Fruit fly (Drosophila melanogaster): Measurements from ENCODE around the gene Ugt307A1.

Gene Ugt307A1

DNA sequence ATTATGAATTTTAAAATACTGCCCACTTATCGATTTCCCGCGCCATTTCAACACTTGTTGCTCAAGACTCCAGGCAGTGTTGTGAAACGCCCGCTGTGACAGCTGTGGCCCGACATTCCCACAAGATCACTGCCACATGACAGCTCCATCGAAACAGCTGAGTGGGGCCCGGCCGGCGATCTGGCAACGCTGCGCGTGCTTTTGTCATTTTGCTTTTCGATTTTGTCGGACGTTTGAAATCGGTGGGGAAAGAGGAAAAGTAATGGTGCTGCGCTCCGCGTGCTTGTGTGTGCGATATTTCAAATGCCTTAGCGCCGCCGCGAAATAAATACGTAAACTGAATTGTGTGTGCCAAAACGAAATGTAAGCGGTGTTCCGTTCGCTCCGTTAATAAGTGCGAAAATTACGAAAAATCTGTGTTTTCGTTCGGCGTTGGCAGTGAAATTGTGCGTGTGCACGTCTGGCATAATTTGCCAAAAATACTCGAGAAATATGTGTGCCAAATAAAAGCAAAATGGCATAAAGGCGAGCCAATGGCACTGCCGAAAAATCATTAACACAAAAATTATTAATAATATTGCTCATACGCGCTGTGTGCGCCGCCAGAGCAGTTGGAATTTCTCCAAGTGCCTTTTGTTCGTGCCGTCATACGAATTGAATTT is 25.5 kb upstream of the Ugt307A1 start (continued):
- TF ChIP-seq ind (GFP tag; optimal IDR thresholded peaks at IDR 0.05) (peak; percentile 4), croc (GFP tag; conservative IDR thresholded peaks at IDR 0.05) (no peak), CG43689 (GFP tag; IDR thresholded peaks at IDR 0.05) (no peak), CG1832 (GFP tag; optimal IDR thresholded peaks at IDR 0.05) (no peak), ac (GFP tag; optimal IDR thresholded peaks at IDR 0.05) (no peak), ranshi (GFP tag; IDR thresholded peaks at IDR 0.05) (peak; percentile 49), Hsf (GFP tag; optimal IDR thresholded peaks at IDR 0.05) (no peak), sima (GFP tag; optimal IDR thresholded peaks at IDR 0.05) (no peak), CG3065 (GFP tag; optimal IDR thresholded peaks at IDR 0.05) (no peak), gem (tag; optimal IDR thresholded peaks at IDR 0.05) (peak; percentile 58), shn (GFP tag; optimal IDR thresholded peaks at IDR 0.05) (peak; percentile 51), Jarid2 (GFP tag; optimal IDR thresholded peaks at IDR 0.05) (peak; percentile 48), abd-A (tag; optimal IDR thresholded peaks at IDR 0.05) (peak; percentile 65), Fer1 (GFP tag; optimal IDR thresholded peaks at IDR 0.05) (peak; percentile 67), Dp (GFP tag; optimal IDR thresholded peaks at IDR 0.05) (peak; percentile 98), CG4854 (GFP tag; optimal IDR thresholded peaks at IDR 0.05) (no peak), HLH54F (GFP tag; optimal IDR thresholded peaks at IDR 0.05) (peak; percentile 34), Side (GFP tag; optimal IDR thresholded peaks at IDR 0.05) (peak; percentile 53), ash1 (GFP tag; optimal IDR thresholded peaks at IDR 0.05) (peak; percentile 52), zen (tag; optimal IDR thresholded peaks at IDR 0.05) (no peak), Oaz (GFP tag; IDR thresholded peaks at IDR 0.05) (peak; percentile 55), pros (GFP tag; optimal IDR thresholded peaks at IDR 0.05) (no peak), sqz (GFP tag; optimal IDR thresholded peaks at IDR 0.05) (no peak), ATbp (GFP tag; optimal IDR thresholded peaks at IDR 0.05) (no peak), phol (tag; optimal IDR thresholded peaks at IDR 0.05) (peak; percentile 21), tin (GFP tag; optimal IDR thresholded peaks at IDR 0.05) (no peak), wor (GFP tag; IDR thresholded peaks at IDR 0.05) (no peak), Sox102F (GFP tag; optimal IDR thresholded peaks at IDR 0.05) (peak; percentile 49), CG8478 (optimal IDR thresholded peaks at IDR 0.05) (no peak), CG2712 (tag; optimal IDR thresholded peaks at IDR 0.05) (peak; percentile 33), Xrp1 (GFP tag; IDR thresholded peaks at IDR 0.05) (no peak), bowl (GFP tag; IDR thresholded peaks at IDR 0.05) (no peak), CG11696 (GFP tag; IDR thresholded peaks at IDR 0.05) (no peak), Spps (tag; optimal IDR thresholded peaks at IDR 0.05) (no peak), unpg (GFP tag; optimal IDR thresholded peaks at IDR 0.05) (no peak), CG9932 (GFP tag; IDR thresholded peaks at IDR 0.05) (peak; percentile 68), Dref (GFP tag; IDR thresholded peaks at IDR 0.05) (peak; percentile 89), CG4730 (GFP tag; IDR thresholded peaks at IDR 0.05) (no peak), BEAF-32 (GFP tag; optimal IDR thresholded peaks at IDR 0.05) (peak; percentile 66), lmd (GFP tag; IDR thresholded peaks at IDR 0.05) (peak; percentile 54), Neu2 (GFP tag; optimal IDR thresholded peaks at IDR 0.05; ENCODE audit: borderline replicate concordance) (no peak), CG1792 (GFP tag; optimal IDR thresholded peaks at IDR 0.05) (no peak)
